Worm (Caenorhabditis elegans): ENCODE results near the gene natc-2.

DNA sequence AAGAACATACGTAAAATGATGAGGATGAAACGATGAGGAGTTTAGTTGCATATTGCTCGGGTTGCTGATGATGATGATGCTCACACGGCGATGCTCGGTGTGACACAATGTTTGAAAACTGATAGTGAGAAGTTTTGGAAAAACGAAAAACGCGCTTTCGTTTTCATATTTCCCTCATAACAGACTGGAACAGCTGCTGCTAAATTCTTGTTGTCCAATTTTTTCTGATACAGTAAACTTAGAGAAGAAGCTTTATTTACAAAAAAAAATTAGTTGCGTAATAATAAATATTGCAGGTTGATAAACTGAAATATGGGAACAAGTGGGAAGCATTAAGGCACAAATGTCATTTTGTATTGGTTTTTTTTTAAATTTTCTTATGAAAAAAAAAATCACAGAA, 50.7 kb downstream of the natc-2 start, which contains the start of gene ceh-33:
- no peak for TF ChIP-seq W03F9.2 (tag; optimal IDR thresholded peaks at IDR 0.05)
- no peak for TF ChIP-seq him-1 (tag; optimal IDR thresholded peaks at IDR 0.05)
- TF ChIP-seq dao-5 (tag; optimal IDR thresholded peaks at IDR 0.05) = no peak

Data from whole organism, L4/young adult.